Worm (Caenorhabditis elegans) whole organism, late embryonic: ENCODE data around the gene F44G4.3.
A peak's percentile ranks its signal among the peaks of the same experiment; 100 is the strongest.

ENCODE experiments used
- C08G9.2 ChIP-seq: sonication (generic microtip); optimal IDR thresholded peaks from 2 replicates; lab custom pipeline; 2016; ENCODE audit warnings: mild to moderate bottlenecking, missing genetic modification characterization, moderate library complexity, missing compliant biosample characterization
- F13H6.1 ChIP-seq: sonication (generic microtip); optimal IDR thresholded peaks from 2 replicates; lab custom pipeline; 2016; ENCODE audit warnings: missing genetic modification characterization, missing compliant biosample characterization
- K02D7.2 ChIP-seq: sonication (generic microtip); optimal IDR thresholded peaks from 2 replicates; lab custom pipeline; 2017; ENCODE audit warnings: mild to moderate bottlenecking, missing genetic modification characterization, missing compliant biosample characterization
- K09A11.1 ChIP-seq: sonication (generic microtip); optimal IDR thresholded peaks from 2 replicates; lab custom pipeline; 2017; ENCODE audit warnings: antibody characterized with exemption, mild to moderate bottlenecking, missing genetic modification characterization, missing compliant biosample characterization; ENCODE audit not compliant: insufficient read depth
- T23F11.4 ChIP-seq: fragments of 200-800 bp; sonication (Bioruptor generic); optimal IDR thresholded peaks from 2 replicates; lab custom pipeline; 2018; ENCODE audit warnings: mild to moderate bottlenecking, missing genetic modification characterization, missing compliant biosample characterization
- Y22D7AL.16 ChIP-seq: sonication (generic microtip); optimal IDR thresholded peaks from 2 replicates; lab custom pipeline; 2016; ENCODE audit warnings: missing genetic modification characterization, missing compliant biosample characterization
- ahr-1 ChIP-seq: sonication (generic microtip); optimal IDR thresholded peaks from 2 replicates; lab custom pipeline; 2016; ENCODE audit warnings: missing genetic modification characterization, missing compliant biosample characterization
- ama-1 ChIP-seq: fragments of 150-350 bp; optimal IDR thresholded peaks from 2 replicates; lab custom pipeline; 2014
- ceh-14 ChIP-seq: sonication (generic microtip); optimal IDR thresholded peaks from 2 replicates; lab custom pipeline; 2016; ENCODE audit warnings: missing genotype, missing genetic modification characterization, missing compliant biosample characterization
- ceh-19 ChIP-seq: fragments of 200-800 bp; sonication (Bioruptor generic); optimal IDR thresholded peaks from 2 replicates; lab custom pipeline; 2018; ENCODE audit warnings: mild to moderate bottlenecking, missing genetic modification characterization, missing compliant biosample characterization
- ceh-22 ChIP-seq: sonication (generic microtip); optimal IDR thresholded peaks from 2 replicates; lab custom pipeline; 2017; ENCODE audit warnings: missing biosample characterization, missing genetic modification characterization
- ceh-24 ChIP-seq: sonication (generic microtip); optimal IDR thresholded peaks from 2 replicates; lab custom pipeline; 2016; ENCODE audit warnings: mild to moderate bottlenecking, missing genetic modification characterization, missing compliant biosample characterization
- ceh-30 ChIP-seq: fragments of 150-350 bp; optimal IDR thresholded peaks from 2 replicates; lab custom pipeline; 2014; ENCODE audit warnings: missing biosample characterization, missing genetic modification characterization
- ceh-45 ChIP-seq: fragments of 200-800 bp; sonication (Bioruptor generic); IDR thresholded peaks from 2 replicates; pipeline ENCODE4 v1.3.6; 2022; ENCODE audit warnings: missing genetic modification reagents, missing genetic modification characterization, missing compliant biosample characterization
- ceh-48 ChIP-seq: sonication (generic microtip); optimal IDR thresholded peaks from 2 replicates; lab custom pipeline; 2016; ENCODE audit warnings: missing genetic modification characterization, inconsistent platforms, missing compliant biosample characterization
- ceh-6 ChIP-seq: fragments of 200-800 bp; sonication (Bioruptor generic); optimal IDR thresholded peaks from 2 replicates; lab custom pipeline; 2018; ENCODE audit warnings: mild to moderate bottlenecking, missing genetic modification characterization, missing compliant biosample characterization
- elt-2 ChIP-seq: sonication (generic microtip); optimal IDR thresholded peaks from 2 replicates; lab custom pipeline; 2016; ENCODE audit warnings: missing genetic modification reagents, missing genetic modification characterization, missing compliant biosample characterization
- elt-4 ChIP-seq: sonication (generic microtip); optimal IDR thresholded peaks from 2 replicates; lab custom pipeline; 2016; ENCODE audit warnings: missing genetic modification characterization, missing compliant biosample characterization
- ets-4 ChIP-seq: sonication (generic microtip); optimal IDR thresholded peaks from 2 replicates; lab custom pipeline; 2016; ENCODE audit warnings: missing genetic modification characterization, missing compliant biosample characterization
- fax-1 ChIP-seq: sonication (generic microtip); optimal IDR thresholded peaks from 2 replicates; lab custom pipeline; 2016; ENCODE audit warnings: missing genotype, missing genetic modification characterization, missing compliant biosample characterization
- hlh-13 ChIP-seq: fragments of 200-800 bp; sonication (Bioruptor generic); optimal IDR thresholded peaks from 2 replicates; lab custom pipeline; 2018; ENCODE audit warnings: mild to moderate bottlenecking, missing genetic modification characterization, missing compliant biosample characterization
- hlh-15 ChIP-seq: sonication (generic microtip); optimal IDR thresholded peaks from 2 replicates; lab custom pipeline; 2016; ENCODE audit warnings: missing genetic modification characterization, missing compliant biosample characterization
- hlh-30 ChIP-seq: sonication (generic microtip); optimal IDR thresholded peaks from 2 replicates; lab custom pipeline; 2017; ENCODE audit warnings: antibody characterized with exemption, missing genetic modification characterization, missing compliant biosample characterization; ENCODE audit not compliant: insufficient read depth
- hlh-6 ChIP-seq: sonication (generic microtip); optimal IDR thresholded peaks from 2 replicates; lab custom pipeline; 2016; ENCODE audit warnings: missing genotype, missing genetic modification characterization, missing compliant biosample characterization
- hlh-8 ChIP-seq: sonication (generic microtip); optimal IDR thresholded peaks from 2 replicates; lab custom pipeline; 2016; ENCODE audit warnings: missing genotype, missing genetic modification characterization, missing compliant biosample characterization
- lin-11 ChIP-seq: fragments of 200-800 bp; sonication (Bioruptor generic); optimal IDR thresholded peaks from 2 replicates; lab custom pipeline; 2018; ENCODE audit warnings: mild to moderate bottlenecking, missing genetic modification characterization, missing compliant biosample characterization
- madf-2 ChIP-seq: sonication (generic microtip); optimal IDR thresholded peaks from 2 replicates; lab custom pipeline; 2017; ENCODE audit warnings: missing genetic modification characterization, missing compliant biosample characterization
- mec-3 ChIP-seq: sonication (generic microtip); optimal IDR thresholded peaks from 2 replicates; lab custom pipeline; 2016; ENCODE audit warnings: borderline replicate concordance, missing genetic modification characterization, missing compliant biosample characterization
- nfya-1 ChIP-seq: sonication (generic microtip); optimal IDR thresholded peaks from 2 replicates; lab custom pipeline; 2017; ENCODE audit warnings: missing genetic modification characterization, mild to moderate bottlenecking, missing compliant biosample characterization, antibody characterized with exemption, moderate library complexity
- nhr-11 ChIP-seq: fragments of 150-350 bp; optimal IDR thresholded peaks from 2 replicates; lab custom pipeline; 2014; ENCODE audit warnings: missing biosample characterization, missing genetic modification characterization
- nhr-232 ChIP-seq: sonication (generic microtip); optimal IDR thresholded peaks from 2 replicates; lab custom pipeline; 2016; ENCODE audit warnings: missing genetic modification characterization, missing compliant biosample characterization
- odd-2 ChIP-seq: sonication (generic microtip); optimal IDR thresholded peaks from 2 replicates; lab custom pipeline; 2017; ENCODE audit warnings: antibody characterized with exemption, mild to moderate bottlenecking, missing genetic modification characterization, missing compliant biosample characterization
- pag-3 ChIP-seq: sonication (generic microtip); optimal IDR thresholded peaks from 2 replicates; lab custom pipeline; 2016; ENCODE audit warnings: missing compliant biosample characterization, missing genetic modification characterization, borderline replicate concordance
- pha-2 ChIP-seq: sonication (generic microtip); optimal IDR thresholded peaks from 2 replicates; lab custom pipeline; 2017; ENCODE audit warnings: mild to moderate bottlenecking, missing genetic modification characterization, missing compliant biosample characterization
- pha-4 ChIP-seq: fragments of 150-350 bp; optimal IDR thresholded peaks from 2 replicates; lab custom pipeline; 2018; ENCODE audit warnings: missing biosample characterization, missing genetic modification reagents, missing genetic modification characterization
- ref-2 ChIP-seq: sonication (generic microtip); optimal IDR thresholded peaks from 2 replicates; lab custom pipeline; 2016; ENCODE audit warnings: missing genetic modification characterization, missing compliant biosample characterization
- sdc-2 ChIP-seq: sonication (generic microtip); optimal IDR thresholded peaks from 2 replicates; lab custom pipeline; 2016; ENCODE audit warnings: missing genotype, missing genetic modification characterization, missing compliant biosample characterization
- tbx-2 ChIP-seq: sonication (generic microtip); optimal IDR thresholded peaks from 2 replicates; lab custom pipeline; 2016; ENCODE audit warnings: missing genetic modification characterization, missing compliant biosample characterization
- tbx-7 ChIP-seq: sonication (generic microtip); optimal IDR thresholded peaks from 2 replicates; lab custom pipeline; 2016; ENCODE audit warnings: missing genotype, missing genetic modification characterization, missing compliant biosample characterization
- ttx-3 ChIP-seq: sonication (generic microtip); optimal IDR thresholded peaks from 2 replicates; lab custom pipeline; 2016; ENCODE audit warnings: missing genetic modification reagents, missing genetic modification characterization, missing compliant biosample characterization
- unc-42 ChIP-seq: sonication (generic microtip); optimal IDR thresholded peaks from 2 replicates; lab custom pipeline; 2016; ENCODE audit warnings: missing genotype, missing genetic modification characterization, missing compliant biosample characterization
- unc-55 ChIP-seq: sonication (generic microtip); optimal IDR thresholded peaks from 2 replicates; lab custom pipeline; 2017; ENCODE audit warnings: missing biosample characterization, missing genetic modification reagents, missing genetic modification characterization
- unc-86 ChIP-seq: sonication (generic microtip); optimal IDR thresholded peaks from 2 replicates; lab custom pipeline; 2016; ENCODE audit warnings: missing genetic modification characterization, missing compliant biosample characterization
- zip-5 ChIP-seq: sonication (generic microtip); optimal IDR thresholded peaks from 2 replicates; lab custom pipeline; 2016; ENCODE audit warnings: missing genetic modification characterization, missing compliant biosample characterization
- ztf-16 ChIP-seq: sonication (generic microtip); optimal IDR thresholded peaks from 2 replicates; lab custom pipeline; 2017; ENCODE audit warnings: missing genetic modification characterization, missing compliant biosample characterization

Gene F44G4.3

DNA sequence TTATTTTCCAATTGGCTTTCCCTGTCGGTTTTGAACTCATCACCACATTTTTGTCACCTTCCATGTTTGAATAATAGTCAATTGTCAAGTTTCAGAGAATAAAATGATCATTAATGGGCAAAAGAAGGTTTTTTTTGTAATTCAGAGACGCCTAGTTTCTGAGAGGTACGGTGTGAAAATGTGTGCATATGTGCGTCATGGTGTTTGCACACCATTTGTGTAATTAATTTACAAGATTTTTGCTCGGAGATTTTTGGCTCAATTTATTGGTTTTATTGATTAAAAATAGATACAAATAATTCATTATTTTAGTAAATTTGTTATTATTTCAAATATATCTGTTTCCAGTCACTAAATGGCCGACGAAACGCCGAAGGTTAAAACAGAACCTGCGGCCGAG, at the start of gene F44G4.3, which contains the start of gene tdp-1:
Gene F44G4.3 (minus strand): TSS at position 184 of the 400 bp plus-strand sequence.
Gene tdp-1 (plus strand): TSS at position 347 of the 400 bp plus-strand sequence.
- TF ChIP-seq nfya-1 (peak; percentile 30), ets-4 (tag; lab: Kevin White, UChicago) (no peak), ahr-1 (tag; lab: Kevin White, UChicago) (no peak), hlh-30 (no peak), ceh-14 (tag; lab: Kevin White, UChicago) (peak; percentile 52), tbx-7 (no peak), unc-42 (tag; lab: Kevin White, UChicago) (peak; percentile 91), tbx-2 (tag; lab: Kevin White, UChicago) (no peak), ceh-6 (GFP tag; lab: Kevin White, UChicago) (no peak), ceh-48 (tag; lab: Kevin White, UChicago) (peak; percentile 21), ama-1 (lab: Kevin White, UChicago) (no peak), ttx-3 (tag; lab: Kevin White, UChicago) (no peak)

DNA sequence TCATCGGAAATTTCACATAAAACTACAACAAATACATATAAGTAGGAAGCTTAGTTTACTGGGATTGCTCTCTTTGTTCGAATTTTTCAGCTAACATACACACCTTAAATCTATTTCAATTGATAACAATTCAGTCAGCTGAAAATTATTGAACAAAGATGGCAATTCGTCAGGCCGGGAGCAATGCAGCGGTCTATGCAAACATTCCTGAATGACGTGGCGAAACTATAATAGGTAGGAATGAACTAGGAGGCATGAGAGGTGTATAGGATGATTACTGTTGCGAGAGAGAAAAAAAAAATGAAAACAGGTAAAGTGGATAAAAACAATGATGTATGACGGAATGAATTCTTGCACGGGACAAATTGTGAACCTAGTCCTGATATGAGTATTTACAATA, 44.6 kb upstream of the F44G4.3 start:
- TF ChIP-seq tbx-2 (tag; lab: Kevin White, UChicago): no peak
- TF ChIP-seq elt-2 (tag; lab: Kevin White, UChicago): no peak
- no peak for TF ChIP-seq F13H6.1 (tag; lab: Kevin White, UChicago)
- TF ChIP-seq ceh-14 (tag; lab: Kevin White, UChicago): no peak
- TF ChIP-seq nhr-232: no peak
- no peak for TF ChIP-seq pha-2
- TF ChIP-seq hlh-6 (tag; lab: Kevin White, UChicago): no peak
- TF ChIP-seq odd-2: no peak
- TF ChIP-seq ceh-30: no peak
- TF ChIP-seq fax-1: no peak
- TF ChIP-seq ceh-24: no peak
- no peak for TF ChIP-seq ets-4 (tag; lab: Kevin White, UChicago)
- no peak for TF ChIP-seq unc-55 (GFP tag; lab: Kevin White, UChicago)
- no peak for TF ChIP-seq ztf-16 (tag; lab: Kevin White, UChicago)
- no peak for TF ChIP-seq zip-5
- TF ChIP-seq ahr-1 (tag; lab: Kevin White, UChicago): no peak
- TF ChIP-seq pha-4 (tag; lab: Kevin White, UChicago): no peak
- no peak for TF ChIP-seq ceh-45
- no peak for TF ChIP-seq C08G9.2
- TF ChIP-seq ref-2 (tag; lab: Kevin White, UChicago): no peak

DNA sequence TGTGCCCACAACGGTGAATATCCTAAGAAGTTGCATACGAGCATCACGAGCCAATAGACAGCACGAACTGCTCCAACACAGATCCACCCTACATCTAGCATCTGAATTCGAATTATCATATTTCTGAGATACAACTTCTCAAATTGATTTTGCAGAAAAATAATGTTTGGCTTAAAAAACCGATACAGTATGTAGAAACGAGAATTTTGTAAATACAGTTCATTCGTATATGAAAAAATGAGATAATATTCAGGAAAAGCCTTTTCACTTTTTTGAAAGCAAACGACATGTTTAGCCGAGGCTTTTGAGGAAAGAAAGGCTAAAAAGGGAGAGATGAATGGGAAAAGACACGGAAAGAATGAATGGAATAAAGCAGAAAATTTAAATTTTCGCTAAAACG, 43.8 kb upstream of the F44G4.3 start, which contains the start of gene F37B12.3:
Gene F37B12.3 (minus strand): TSS at position 101 of the 400 bp plus-strand sequence.
- TF ChIP-seq ceh-6 (GFP tag; lab: Kevin White, UChicago) (no peak), nhr-232 (no peak), K02D7.2 (tag; lab: Kevin White, UChicago) (no peak), pag-3 (tag; lab: Kevin White, UChicago) (no peak), ztf-16 (tag; lab: Kevin White, UChicago) (no peak), mec-3 (no peak), ref-2 (tag; lab: Kevin White, UChicago) (no peak), sdc-2 (tag; lab: Kevin White, UChicago) (no peak), unc-42 (tag; lab: Kevin White, UChicago) (no peak), unc-55 (GFP tag; lab: Kevin White, UChicago) (no peak), hlh-8 (no peak)
- TF ChIP-seq, all 69 proteins: peak for 0

DNA sequence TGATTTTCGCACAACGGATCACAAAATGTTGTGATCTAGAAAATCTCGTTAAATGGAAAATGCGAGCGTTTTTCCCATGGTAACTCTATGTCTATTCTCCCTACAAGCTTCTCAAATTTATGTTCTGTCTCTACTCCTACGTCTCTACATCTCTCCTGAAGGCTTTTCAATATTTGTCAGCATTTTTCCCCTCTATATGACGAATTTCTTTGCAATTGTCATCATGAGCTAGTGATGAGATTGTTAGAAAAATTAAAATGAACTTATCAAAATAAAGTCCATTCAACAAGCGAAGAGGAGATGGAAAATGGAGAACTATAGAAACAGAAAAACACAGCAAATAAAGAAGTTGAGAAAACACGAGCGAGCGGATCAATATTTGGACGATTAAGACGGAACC, 41.3 kb upstream of the F44G4.3 start:
- TF ChIP-seq hlh-6 (tag; lab: Kevin White, UChicago) (no peak), Y22D7AL.16 (no peak), ceh-19 (GFP tag; lab: Kevin White, UChicago) (no peak), K09A11.1 (no peak), ets-4 (tag; lab: Kevin White, UChicago) (no peak), ceh-45 (no peak), ceh-22 (tag; lab: Kevin White, UChicago) (no peak), elt-2 (tag; lab: Kevin White, UChicago) (no peak), hlh-13 (GFP tag; lab: Kevin White, UChicago) (no peak), hlh-30 (no peak), unc-86 (tag; lab: Kevin White, UChicago) (no peak), nhr-11 (tag; lab: Kevin White, UChicago) (no peak), hlh-15 (tag; lab: Kevin White, UChicago) (no peak), pag-3 (tag; lab: Kevin White, UChicago) (no peak), ref-2 (tag; lab: Kevin White, UChicago) (no peak), lin-11 (tag; lab: Kevin White, UChicago) (no peak), T23F11.4 (GFP tag; lab: Kevin White, UChicago) (no peak), madf-2 (tag; lab: Kevin White, UChicago) (no peak), elt-4 (tag; lab: Kevin White, UChicago) (no peak), ceh-6 (GFP tag; lab: Kevin White, UChicago) (no peak)
